Fruit fly (Drosophila melanogaster) whole organism, embryonic: ENCODE results near the gene ssp3.

Experiments
- Blimp-1 ChIP-seq: fragments of 200-800 bp; sonication (Bioruptor generic); optimal IDR thresholded peaks from 3 replicates; lab custom pipeline; 2018; ENCODE audit warnings: missing biosample characterization, missing genetic modification characterization, mild to moderate bottlenecking, moderate library complexity, missing genetic modification reagents
- CG10431 ChIP-seq: fragments of 200-800 bp; sonication (Bioruptor generic); optimal IDR thresholded peaks from 3 replicates; lab custom pipeline; 2018; ENCODE audit warnings: missing biosample characterization, mild to moderate bottlenecking, missing genetic modification characterization
- CG10979 ChIP-seq: fragments of 200-800 bp; sonication (Bioruptor generic); optimal IDR thresholded peaks from 2 replicates; lab custom pipeline; 2018; ENCODE audit warnings: missing biosample characterization, mild to moderate bottlenecking, missing genetic modification characterization, moderate library complexity
- CG12391 ChIP-seq: fragments of 200-800 bp; sonication (Bioruptor generic); optimal IDR thresholded peaks from 3 replicates; lab custom pipeline; 2018; ENCODE audit warnings: missing biosample characterization, mild to moderate bottlenecking, missing genetic modification characterization, moderate library complexity
- CG12769 ChIP-seq: fragments of 200-800 bp; sonication (Bioruptor generic); optimal IDR thresholded peaks from 2 replicates; lab custom pipeline; 2019; ENCODE audit warnings: missing biosample characterization, mild to moderate bottlenecking, missing genetic modification characterization, moderate library complexity
- CG13287 ChIP-seq: fragments of 200-800 bp; sonication (Bioruptor generic); IDR thresholded peaks from 2 replicates; pipeline ENCODE4 v1.3.6; 2022; ENCODE audit warnings: missing biosample characterization, missing genetic modification characterization; ENCODE audit not compliant: partially characterized antibody
- CG13424 ChIP-seq: fragments of 200-800 bp; sonication (Bioruptor generic); optimal IDR thresholded peaks from 2 replicates; lab custom pipeline; 2019; ENCODE audit warnings: missing biosample characterization, mild to moderate bottlenecking, missing genetic modification characterization, moderate library complexity
- CG13775 ChIP-seq: fragments of 200-800 bp; sonication (Bioruptor generic); optimal IDR thresholded peaks from 3 replicates; lab custom pipeline; 2017; ENCODE audit warnings: missing biosample characterization, mild to moderate bottlenecking, missing genetic modification characterization
- CG14710 ChIP-seq: fragments of 200-800 bp; sonication (Bioruptor generic); optimal IDR thresholded peaks from 3 replicates; lab custom pipeline; 2019; ENCODE audit warnings: missing biosample characterization, mild to moderate bottlenecking, missing genetic modification characterization, moderate library complexity
- CG1602 ChIP-seq: fragments of 200-800 bp; sonication (Bioruptor generic); optimal IDR thresholded peaks from 3 replicates; lab custom pipeline; 2016; ENCODE audit warnings: missing biosample characterization, missing genetic modification characterization
- CG16813 ChIP-seq: fragments of 200-800 bp; sonication (Bioruptor generic); IDR thresholded peaks from 3 replicates; pipeline ENCODE4 v1.3.6; 2022; ENCODE audit warnings: missing biosample characterization, missing genetic modification characterization; ENCODE audit not compliant: partially characterized antibody
- CG17829 ChIP-seq: fragments of 200-800 bp; optimal IDR thresholded peaks from 2 replicates; lab custom pipeline; 2019; ENCODE audit warnings: missing biosample characterization, mild to moderate bottlenecking, missing genetic modification characterization, moderate library complexity
- CG2678 ChIP-seq: fragments of 200-800 bp; sonication (Bioruptor generic); optimal IDR thresholded peaks from 3 replicates; lab custom pipeline; 2019; ENCODE audit warnings: missing biosample characterization, mild to moderate bottlenecking, missing genetic modification characterization, moderate library complexity
- CG2712 ChIP-seq: fragments of 200-800 bp; optimal IDR thresholded peaks from 3 replicates; lab custom pipeline; 2019; ENCODE audit warnings: missing biosample characterization, mild to moderate bottlenecking, missing genetic modification characterization, moderate library complexity
- CG33213 ChIP-seq: fragments of 200-800 bp; sonication (Bioruptor generic); optimal IDR thresholded peaks from 3 replicates; lab custom pipeline; 2016; ENCODE audit warnings: missing biosample characterization, missing genetic modification characterization
- CG7556 ChIP-seq: fragments of 200-800 bp; sonication (Bioruptor generic); optimal IDR thresholded peaks from 2 replicates; lab custom pipeline; 2017; ENCODE audit warnings: missing biosample characterization, mild to moderate bottlenecking, missing genetic modification characterization
- CG7745 ChIP-seq: fragments of 200-800 bp; sonication (Bioruptor generic); optimal IDR thresholded peaks from 2 replicates; lab custom pipeline; 2018; ENCODE audit warnings: missing biosample characterization, mild to moderate bottlenecking, missing genetic modification characterization, moderate library complexity
- CG7839 ChIP-seq: fragments of 200-800 bp; sonication (Bioruptor generic); optimal IDR thresholded peaks from 3 replicates; lab custom pipeline; 2018; ENCODE audit warnings: missing biosample characterization, mild to moderate bottlenecking, missing genetic modification characterization, moderate library complexity
- Camta ChIP-seq: fragments of 200-800 bp; sonication (Bioruptor generic); optimal IDR thresholded peaks from 2 replicates; lab custom pipeline; 2016; ENCODE audit warnings: missing biosample characterization, missing genetic modification characterization
- Chrac-16 ChIP-seq: fragments of 200-800 bp; sonication (Bioruptor generic); optimal IDR thresholded peaks from 3 replicates; lab custom pipeline; 2016; ENCODE audit warnings: missing biosample characterization, missing genetic modification characterization
- CoRest ChIP-seq: fragments of 200-800 bp; sonication (Bioruptor generic); optimal IDR thresholded peaks from 3 replicates; lab custom pipeline; 2018; ENCODE audit warnings: missing biosample characterization, mild to moderate bottlenecking, missing genetic modification characterization, moderate library complexity
- Dip3 ChIP-seq: fragments of 200-800 bp; sonication (Bioruptor generic); optimal IDR thresholded peaks from 3 replicates; lab custom pipeline; 2016; ENCODE audit warnings: missing biosample characterization, missing genetic modification characterization
- HLH3B ChIP-seq: fragments of 200-800 bp; sonication (Bioruptor generic); IDR thresholded peaks from 2 replicates; pipeline ENCODE4 v1.3.6; 2022; ENCODE audit warnings: missing biosample characterization, missing genetic modification characterization
- Hey ChIP-seq: fragments of 200-800 bp; sonication (Bioruptor generic); optimal IDR thresholded peaks from 3 replicates; lab custom pipeline; 2018; ENCODE audit warnings: missing biosample characterization, mild to moderate bottlenecking, missing genetic modification characterization
- HmgD ChIP-seq: fragments of 200-800 bp; sonication (Bioruptor generic); optimal IDR thresholded peaks from 3 replicates; lab custom pipeline; 2016; ENCODE audit warnings: missing biosample characterization, missing genetic modification characterization
- HmgZ ChIP-seq: fragments of 200-800 bp; sonication (Bioruptor generic); optimal IDR thresholded peaks from 2 replicates; lab custom pipeline; 2018; ENCODE audit warnings: missing biosample characterization, mild to moderate bottlenecking, missing genetic modification characterization
- Hr3 ChIP-seq: fragments of 200-800 bp; sonication (Bioruptor generic); optimal IDR thresholded peaks from 3 replicates; lab custom pipeline; 2016; ENCODE audit warnings: missing biosample characterization, missing genetic modification characterization
- Hr51 ChIP-seq, 2 experiments: fragments of 200-800 bp; sonication (Bioruptor generic); optimal IDR thresholded peaks; 2 replicates in 1 of 2; 3 replicates in 1 of 2; lab custom pipeline; 2016 to 2018; ENCODE audit warnings: missing biosample characterization in 2 of 2, missing genetic modification characterization in 2 of 2, mild to moderate bottlenecking in 1 of 2, moderate library complexity in 1 of 2
- MTF-1 ChIP-seq: fragments of 200-800 bp; sonication (Bioruptor generic); optimal IDR thresholded peaks from 2 replicates; lab custom pipeline; 2018; ENCODE audit warnings: missing biosample characterization, mild to moderate bottlenecking, missing genetic modification characterization, borderline replicate concordance
- Mad ChIP-seq: fragments of 200-800 bp; sonication (Bioruptor generic); optimal IDR thresholded peaks from 2 replicates; lab custom pipeline; 2016; ENCODE audit warnings: missing biosample characterization, missing genetic modification characterization
- ato ChIP-seq: fragments of 200-800 bp; sonication (Bioruptor generic); IDR thresholded peaks from 2 replicates; pipeline ENCODE4 v1.3.6; 2022; ENCODE audit warnings: missing biosample characterization, missing genetic modification characterization; ENCODE audit not compliant: partially characterized antibody
- az2 ChIP-seq: fragments of 200-800 bp; sonication (Bioruptor generic); optimal IDR thresholded peaks from 3 replicates; lab custom pipeline; 2016; ENCODE audit warnings: missing biosample characterization, missing genetic modification characterization
- bbx ChIP-seq: fragments of 200-800 bp; sonication (Bioruptor generic); IDR thresholded peaks from 2 replicates; pipeline ENCODE4 v1.3.6; 2022; ENCODE audit warnings: missing biosample characterization, missing genetic modification characterization; ENCODE audit not compliant: partially characterized antibody
- bcd ChIP-seq: fragments of 200-800 bp; sonication (Bioruptor generic); optimal IDR thresholded peaks from 2 replicates; lab custom pipeline; 2017; ENCODE audit warnings: missing biosample characterization, mild to moderate bottlenecking, missing genetic modification characterization
- cg ChIP-seq: fragments of 200-800 bp; sonication (Bioruptor generic); optimal IDR thresholded peaks from 3 replicates; lab custom pipeline; 2019; ENCODE audit warnings: missing biosample characterization, mild to moderate bottlenecking, missing genetic modification characterization, moderate library complexity
- fd96Cb ChIP-seq: fragments of 200-800 bp; sonication (Bioruptor generic); optimal IDR thresholded peaks from 2 replicates; lab custom pipeline; 2018; ENCODE audit warnings: missing biosample characterization, mild to moderate bottlenecking, missing genetic modification characterization, moderate library complexity
- ftz-f1 ChIP-seq: fragments of 200-800 bp; sonication (Bioruptor generic); optimal IDR thresholded peaks from 2 replicates; lab custom pipeline; 2016; ENCODE audit warnings: missing biosample characterization, missing genetic modification characterization
- gcm ChIP-seq: fragments of 200-800 bp; sonication (Bioruptor generic); optimal IDR thresholded peaks from 2 replicates; lab custom pipeline; 2019; ENCODE audit warnings: missing biosample characterization, mild to moderate bottlenecking, missing genetic modification characterization, moderate library complexity
- gem ChIP-seq: fragments of 200-800 bp; sonication (Bioruptor generic); optimal IDR thresholded peaks from 2 replicates; lab custom pipeline; 2019; ENCODE audit warnings: missing biosample characterization, mild to moderate bottlenecking, missing genetic modification characterization, moderate library complexity
- kay ChIP-seq: fragments of 200-800 bp; sonication (Bioruptor generic); optimal IDR thresholded peaks from 2 replicates; lab custom pipeline; 2016; ENCODE audit warnings: missing biosample characterization, missing genetic modification characterization
- lola ChIP-seq, 3 experiments: fragments of >200 bp in 2 of 3; fragments of 200-800 bp in 1 of 3; sonication (Bioruptor generic) in 1 of 3; optimal IDR thresholded peaks; 2 replicates each; lab custom pipeline; 2017 to 2019; ENCODE audit warnings: missing biosample characterization in 3 of 3, missing genetic modification characterization in 3 of 3, mild to moderate bottlenecking in 1 of 3, moderate library complexity in 1 of 3
- sc ChIP-seq, 3 experiments: fragments of >200 bp in 2 of 3; fragments of 200-800 bp in 1 of 3; sonication (Bioruptor generic) in 1 of 3; optimal IDR thresholded peaks; 2 replicates in 2 of 3; 3 replicates in 1 of 3; lab custom pipeline; 2017; ENCODE audit warnings: mild to moderate bottlenecking in 1 of 3, missing biosample characterization in 1 of 3, missing genetic modification characterization in 1 of 3, missing genetic modification reagents in 1 of 3
- sens ChIP-seq: fragments of 200-800 bp; sonication (Bioruptor generic); peaks from one replicate; lab custom pipeline; 2016; ENCODE audit warnings: missing biosample characterization, missing genetic modification characterization
- slbo ChIP-seq: fragments of 200-800 bp; sonication (Bioruptor generic); IDR thresholded peaks from 2 replicates; pipeline ENCODE4 v1.3.6; 2022; ENCODE audit warnings: missing biosample characterization, missing genetic modification characterization
- stwl ChIP-seq: fragments of 200-800 bp; sonication (Bioruptor generic); optimal IDR thresholded peaks from 3 replicates; lab custom pipeline; 2018; ENCODE audit warnings: missing biosample characterization, mild to moderate bottlenecking, missing genetic modification characterization, moderate library complexity
- wdn ChIP-seq: fragments of 200-800 bp; sonication (Bioruptor generic); IDR thresholded peaks from 2 replicates; pipeline ENCODE4 v1.3.6; 2022; ENCODE audit warnings: missing biosample characterization, missing genetic modification characterization
- zf30C ChIP-seq: fragments of 200-800 bp; sonication (Bioruptor generic); optimal IDR thresholded peaks from 3 replicates; lab custom pipeline; 2018; ENCODE audit warnings: missing biosample characterization, mild to moderate bottlenecking, missing genetic modification characterization

Gene ssp3

dm6 chr2L:18896818-18897578, 46.8 kb downstream of the ssp3 start (continued):
- TF ChIP-seq Camta (GFP tag; lab: Kevin White, UChicago): no peak
- no peak for TF ChIP-seq CG13287 (GFP tag; lab: Robert Waterston, UW)
- TF ChIP-seq CG7556 (GFP tag; lab: Kevin White, UChicago): peak; percentile 46
- no peak for TF ChIP-seq kay (GFP tag; lab: Kevin White, UChicago)
- no peak for TF ChIP-seq Chrac-16
- no peak for TF ChIP-seq stwl (tag; lab: Kevin White, UChicago)
- peak; percentile 30 for TF ChIP-seq fd96Cb (tag; lab: Kevin White, UChicago)
- peak; percentile 100 for TF ChIP-seq Hey (tag; lab: Kevin White, UChicago)
- peak; percentile 25 for TF ChIP-seq CG17829 (tag; lab: Kevin White, UChicago)
- no peak for TF ChIP-seq sc (optimal IDR thresholded peaks at IDR 0.05; lab: Kevin White, UChicago)
- TF ChIP-seq sc (GFP tag; optimal IDR thresholded peaks at IDR 0.05; lab: Kevin White, UChicago): peak; percentile 32
- no peak for TF ChIP-seq ftz-f1 (GFP tag; lab: Kevin White, UChicago)
- TF ChIP-seq wdn (GFP tag; lab: Robert Waterston, UW): no peak
- TF ChIP-seq sens (GFP tag; lab: Kevin White, UChicago): peak; percentile 31
- TF ChIP-seq CG10431 (GFP tag; lab: Kevin White, UChicago): no peak
- no peak for TF ChIP-seq slbo
- TF ChIP-seq Dip3 (GFP tag; lab: Kevin White, UChicago): no peak
- peak; percentile 50 for TF ChIP-seq CG2712 (tag; lab: Kevin White, UChicago)
- TF ChIP-seq CG16813 (GFP tag; lab: Robert Waterston, UW): no peak
- peak; percentile 4 for TF ChIP-seq CG7839 (tag; lab: Kevin White, UChicago)
- no peak for TF ChIP-seq MTF-1 (GFP tag; lab: Kevin White, UChicago)
- TF ChIP-seq CG13775 (GFP tag; lab: Kevin White, UChicago): peak; percentile 0
- TF ChIP-seq CG33213: no peak
- no peak for TF ChIP-seq CG12769 (tag; lab: Kevin White, UChicago)
- peak; percentile 36 for TF ChIP-seq zf30C
- TF ChIP-seq CG12391 (tag; lab: Kevin White, UChicago): peak; percentile 35
- TF ChIP-seq Mad: no peak
- peak; percentile 39 for TF ChIP-seq CoRest
- TF ChIP-seq HmgD (GFP tag; lab: Kevin White, UChicago): no peak
- TF ChIP-seq bcd (GFP tag; lab: Kevin White, UChicago): no peak
- TF ChIP-seq ato (GFP tag; lab: Robert Waterston, UW): no peak
- TF ChIP-seq gcm: peak; percentile 1
- peak; percentile 40 for TF ChIP-seq CG2678 (tag; lab: Kevin White, UChicago)
- peak; percentile 62 for TF ChIP-seq gem
- peak in 1 of 3 experiments; percentile 63 for TF ChIP-seq lola (GFP tag; optimal IDR thresholded peaks at IDR 0.05; lab: Kevin White, UChicago)
- TF ChIP-seq HLH3B (GFP tag; lab: Robert Waterston, UW): no peak
- no peak for TF ChIP-seq Hr51 (GFP tag; optimal IDR thresholded peaks at IDR 0.05; lab: Kevin White, UChicago)
- TF ChIP-seq CG10979 (tag; lab: Kevin White, UChicago): peak; percentile 50
- TF ChIP-seq cg (GFP tag; lab: Kevin White, UChicago): no peak
- peak; percentile 7 for TF ChIP-seq Hr3
- no peak for TF ChIP-seq HmgZ (tag; lab: Kevin White, UChicago)
- peak; percentile 35 for TF ChIP-seq Blimp-1 (GFP tag; lab: Kevin White, UChicago)
- peak; percentile 25 for TF ChIP-seq CG13424 (tag; lab: Kevin White, UChicago)
- TF ChIP-seq CG14710 (tag; lab: Kevin White, UChicago): peak; percentile 51
- TF ChIP-seq bbx: no peak
- TF ChIP-seq CG1602: peak; percentile 22
- TF ChIP-seq CG7745 (tag; lab: Kevin White, UChicago): no peak
- peak; percentile 12 for TF ChIP-seq az2 (GFP tag; lab: Kevin White, UChicago)
